Worm (Caenorhabditis elegans) whole organism, L4 larva: Measurements from ENCODE around the gene mcm-3AP.

Experiments
- D1046.2 ChIP-seq: fragments of 200-800 bp; sonication (Bioruptor generic); IDR thresholded peaks from 2 replicates; pipeline ENCODE4 v1.3.6; 2022; ENCODE audit warnings: missing genetic modification characterization, missing compliant biosample characterization
- F44E2.7 ChIP-seq: fragments of 200-800 bp; sonication (Bioruptor generic); IDR thresholded peaks from 2 replicates; pipeline ENCODE4 v2.1.2; 2022; ENCODE audit warnings: missing genetic modification characterization, missing compliant biosample characterization
- T26A8.4 ChIP-seq: fragments of 200-800 bp; sonication (Bioruptor generic); IDR thresholded peaks from 2 replicates; pipeline ENCODE4 v1.3.6; 2022; ENCODE audit warnings: missing genetic modification characterization, missing compliant biosample characterization
- Y48G9A.11 ChIP-seq: fragments of 200-800 bp; sonication (Bioruptor generic); IDR thresholded peaks from 2 replicates; pipeline ENCODE4 v1.3.6; 2022; ENCODE audit warnings: missing genetic modification reagents, missing genetic modification characterization, missing compliant biosample characterization
- Y5F2A.4 ChIP-seq: fragments of 200-800 bp; sonication (Bioruptor generic); optimal IDR thresholded peaks from 2 replicates; lab custom pipeline; 2018; ENCODE audit warnings: mild to moderate bottlenecking, missing genetic modification characterization, missing compliant biosample characterization
- ZK337.2 ChIP-seq: fragments of 200-800 bp; sonication (Bioruptor generic); IDR thresholded peaks from 2 replicates; pipeline ENCODE4 v1.3.6; 2022; ENCODE audit warnings: missing genetic modification reagents, missing genetic modification characterization, missing compliant biosample characterization
- ZK546.5 ChIP-seq, 2 experiments: sonication (generic microtip); optimal IDR thresholded peaks; 2 replicates each; lab custom pipeline; 2017; ENCODE audit warnings: missing biosample characterization in 2 of 2, missing genetic modification characterization in 2 of 2
- aly-2 ChIP-seq: sonication (generic microtip); optimal IDR thresholded peaks from 2 replicates; lab custom pipeline; 2018; ENCODE audit warnings: missing biosample characterization, missing genetic modification characterization
- arid-1 ChIP-seq: fragments of 200-800 bp; sonication (Bioruptor generic); conservative IDR thresholded peaks from 2 replicates; pipeline ENCODE4 v1.3.6; 2022; ENCODE audit warnings: missing genetic modification reagents, missing genetic modification characterization, missing compliant biosample characterization
- ceh-20 ChIP-seq: fragments of 200-800 bp; sonication (Bioruptor generic); IDR thresholded peaks from 2 replicates; pipeline ENCODE4 v1.3.6; 2022; ENCODE audit warnings: missing genetic modification reagents, missing genetic modification characterization, missing compliant biosample characterization
- ctbp-1 ChIP-seq: fragments of 200-800 bp; sonication (Bioruptor generic); IDR thresholded peaks from 2 replicates; pipeline ENCODE4 v1.3.6; 2022; ENCODE audit warnings: missing genetic modification reagents, missing genetic modification characterization, missing compliant biosample characterization
- daf-12 ChIP-seq: fragments of 150-350 bp; optimal IDR thresholded peaks from 2 replicates; lab custom pipeline; 2014; ENCODE audit warnings: missing biosample characterization, missing genetic modification reagents, missing genetic modification characterization
- daf-19 ChIP-seq: fragments of 200-800 bp; sonication (Bioruptor generic); conservative IDR thresholded peaks from 2 replicates; pipeline ENCODE4 v1.3.6; 2022; ENCODE audit warnings: missing genetic modification characterization, missing compliant biosample characterization
- daf-8 ChIP-seq: fragments of 200-800 bp; sonication (Bioruptor generic); IDR thresholded peaks from 2 replicates; pipeline ENCODE4 v1.3.6; 2022; ENCODE audit warnings: missing genetic modification characterization, missing compliant biosample characterization
- dmd-6 ChIP-seq: fragments of 200-800 bp; sonication (Bioruptor generic); IDR thresholded peaks from 2 replicates; pipeline ENCODE4 v1.3.6; 2022; ENCODE audit warnings: missing genetic modification reagents, missing genetic modification characterization, missing compliant biosample characterization
- dmd-8 ChIP-seq: fragments of 200-800 bp; sonication (Bioruptor generic); IDR thresholded peaks from 2 replicates; pipeline ENCODE4 v1.3.6; 2022; ENCODE audit warnings: missing genetic modification characterization, missing compliant biosample characterization
- dmd-9 ChIP-seq: fragments of 200-800 bp; sonication (Bioruptor generic); IDR thresholded peaks from 2 replicates; pipeline ENCODE4 v1.3.6; 2022; ENCODE audit warnings: missing genetic modification reagents, missing genetic modification characterization, missing compliant biosample characterization
- duxl-1 ChIP-seq: sonication (generic microtip); optimal IDR thresholded peaks from 2 replicates; lab custom pipeline; 2016; ENCODE audit warnings: mild to moderate bottlenecking, missing genetic modification characterization, moderate library complexity, missing compliant biosample characterization; ENCODE audit not compliant: poor library complexity
- dve-1 ChIP-seq: sonication (generic microtip); optimal IDR thresholded peaks from 2 replicates; lab custom pipeline; 2017; ENCODE audit warnings: antibody characterized with exemption, mild to moderate bottlenecking, missing genetic modification characterization, missing compliant biosample characterization; ENCODE audit not compliant: insufficient read depth
- egl-43 ChIP-seq: fragments of 200-800 bp; sonication (Bioruptor generic); IDR thresholded peaks from 2 replicates; pipeline ENCODE4 v1.3.6; 2022; ENCODE audit warnings: missing genetic modification reagents, missing genetic modification characterization, missing compliant biosample characterization
- fkh-10 ChIP-seq: fragments of 150-350 bp; optimal IDR thresholded peaks from 2 replicates; lab custom pipeline; 2014; ENCODE audit warnings: missing biosample characterization, missing genetic modification reagents, missing genetic modification characterization
- hif-1 ChIP-seq, 2 experiments: sonication (generic microtip); optimal IDR thresholded peaks; 2 replicates each; lab custom pipeline; 2016 to 2017; ENCODE audit warnings: missing compliant biosample characterization in 2 of 2, missing genetic modification characterization in 2 of 2, missing genetic modification reagents in 2 of 2, missing genotype in 2 of 2, mild to moderate bottlenecking in 1 of 2
- hlh-30 ChIP-seq: sonication (generic microtip); optimal IDR thresholded peaks from 2 replicates; lab custom pipeline; 2017; ENCODE audit warnings: antibody characterized with exemption, mild to moderate bottlenecking, missing genetic modification characterization, missing compliant biosample characterization; ENCODE audit not compliant: insufficient read depth
- lin-1 ChIP-seq: fragments of 200-800 bp; sonication (Bioruptor generic); IDR thresholded peaks from 2 replicates; pipeline ENCODE4 v1.3.6; 2022; ENCODE audit warnings: missing genetic modification reagents, missing genetic modification characterization, missing compliant biosample characterization
- lin-13 ChIP-seq: fragments of 150-350 bp; optimal IDR thresholded peaks from 2 replicates; lab custom pipeline; 2014; ENCODE audit warnings: missing biosample characterization, missing genetic modification reagents, missing genetic modification characterization
- lir-3 ChIP-seq: sonication (generic microtip); optimal IDR thresholded peaks from 2 replicates; lab custom pipeline; 2016; ENCODE audit warnings: mild to moderate bottlenecking, missing genetic modification characterization, missing compliant biosample characterization
- lsy-2 ChIP-seq, 2 experiments: fragments of 150-350 bp in 1 of 2; sonication (generic microtip) in 1 of 2; optimal IDR thresholded peaks; 2 replicates each; lab custom pipeline; 2014 to 2017; ENCODE audit warnings: missing biosample characterization in 2 of 2, missing genetic modification characterization in 2 of 2
- madf-5 ChIP-seq, 2 experiments: fragments of 200-800 bp; sonication (Bioruptor generic); IDR thresholded peaks; 2 replicates each; pipeline ENCODE4 v1.3.6; 2022; ENCODE audit warnings: missing compliant biosample characterization in 2 of 2, missing genetic modification characterization in 2 of 2
- mep-1 ChIP-seq: fragments of 150-350 bp; sonication (generic microtip); optimal IDR thresholded peaks from 3 replicates; lab custom pipeline; 2014; ENCODE audit warnings: missing biosample characterization, missing genetic modification characterization
- mes-2 ChIP-seq: sonication (generic microtip); optimal IDR thresholded peaks from 2 replicates; lab custom pipeline; 2016; ENCODE audit warnings: missing genotype, mild to moderate bottlenecking, missing genetic modification characterization, missing compliant biosample characterization; ENCODE audit not compliant: poor library complexity, severe bottlenecking
- mxl-2 ChIP-seq: fragments of 200-800 bp; sonication (Bioruptor generic); conservative IDR thresholded peaks from 2 replicates; pipeline ENCODE4 v1.3.6; 2022; ENCODE audit warnings: missing genetic modification reagents, missing genetic modification characterization, missing compliant biosample characterization
- mxl-3 ChIP-seq: fragments of 200-800 bp; sonication (Bioruptor generic); optimal IDR thresholded peaks from 2 replicates; lab custom pipeline; 2018; ENCODE audit warnings: mild to moderate bottlenecking, missing genetic modification characterization, missing compliant biosample characterization
- nhr-10 ChIP-seq: fragments of 150-350 bp; optimal IDR thresholded peaks from 2 replicates; lab custom pipeline; 2014; ENCODE audit warnings: missing biosample characterization, missing genetic modification characterization
- nhr-11 ChIP-seq: fragments of 150-350 bp; optimal IDR thresholded peaks from 2 replicates; lab custom pipeline; 2014; ENCODE audit warnings: missing biosample characterization, missing genetic modification characterization
- nhr-28 ChIP-seq: fragments of 150-350 bp; optimal IDR thresholded peaks from 2 replicates; lab custom pipeline; 2014; ENCODE audit warnings: missing biosample characterization, missing genetic modification characterization
- nhr-41 ChIP-seq: fragments of 200-800 bp; sonication (Bioruptor generic); IDR thresholded peaks from 2 replicates; pipeline ENCODE4 v1.3.6; 2022; ENCODE audit warnings: missing genetic modification reagents, missing genetic modification characterization, missing compliant biosample characterization
- nhr-76 ChIP-seq: fragments of 150-350 bp; optimal IDR thresholded peaks from 2 replicates; lab custom pipeline; 2014; ENCODE audit warnings: missing biosample characterization, missing genetic modification characterization
- nhr-77 ChIP-seq: fragments of 150-350 bp; optimal IDR thresholded peaks from 2 replicates; lab custom pipeline; 2014; ENCODE audit warnings: missing biosample characterization, missing genetic modification characterization
- pha-4 ChIP-seq, 2 experiments: fragments of 150-350 bp in 1 of 2; fragments of 200-800 bp in 1 of 2; sonication (Bioruptor generic) in 1 of 2; IDR thresholded peaks in 1 of 2; optimal IDR thresholded peaks in 1 of 2; 2 replicates each; pipeline versions ENCODE4 v1.3.6 to Lab custom; 2014 to 2022; ENCODE audit warnings: missing genetic modification characterization in 2 of 2, missing genetic modification reagents in 2 of 2, missing biosample characterization in 1 of 2, missing compliant biosample characterization in 1 of 2
- pqm-1 ChIP-seq: sonication (generic microtip); optimal IDR thresholded peaks from 2 replicates; lab custom pipeline; 2017; ENCODE audit warnings: missing biosample characterization, missing genetic modification characterization
- rbr-2 ChIP-seq: sonication (generic microtip); optimal IDR thresholded peaks from 2 replicates; lab custom pipeline; 2016; ENCODE audit warnings: missing genotype, missing genetic modification characterization, missing compliant biosample characterization
- skn-1 ChIP-seq: fragments of 150-350 bp; optimal IDR thresholded peaks from 2 replicates; lab custom pipeline; 2014; ENCODE audit warnings: missing biosample characterization, missing genetic modification characterization
- snpc-1.2 ChIP-seq: fragments of 200-800 bp; sonication (Bioruptor generic); IDR thresholded peaks from 2 replicates; pipeline ENCODE4 v1.3.6; 2022; ENCODE audit warnings: missing genetic modification reagents, missing genetic modification characterization, missing compliant biosample characterization
- spr-1 ChIP-seq: sonication (generic microtip); optimal IDR thresholded peaks from 2 replicates; lab custom pipeline; 2016; ENCODE audit warnings: mild to moderate bottlenecking, missing genetic modification characterization, missing compliant biosample characterization
- tag-97 ChIP-seq: fragments of 200-800 bp; sonication (Bioruptor generic); IDR thresholded peaks from 2 replicates; pipeline ENCODE4 v1.3.6; 2022; ENCODE audit warnings: missing genetic modification characterization, missing compliant biosample characterization
- unc-130 ChIP-seq: sonication (generic microtip); optimal IDR thresholded peaks from 2 replicates; lab custom pipeline; 2016; ENCODE audit warnings: missing genetic modification reagents, missing genetic modification characterization, missing compliant biosample characterization
- unc-62 ChIP-seq, 3 experiments: fragments of 150-350 bp in 1 of 3; sonication (generic microtip); optimal IDR thresholded peaks in 2 of 3; peaks in 1 of 3; 1 replicate in 1 of 3; 2 replicates in 2 of 3; lab custom pipeline; 2014 to 2017; ENCODE audit warnings: missing biosample characterization in 3 of 3, missing genetic modification characterization in 3 of 3, missing genetic modification reagents in 3 of 3, missing genotype in 1 of 3
- zag-1 ChIP-seq: fragments of 150-350 bp; optimal IDR thresholded peaks from 2 replicates; lab custom pipeline; 2014; ENCODE audit warnings: missing biosample characterization, missing genetic modification characterization
- zfp-3 ChIP-seq: fragments of 200-800 bp; sonication (Bioruptor generic); conservative IDR thresholded peaks from 2 replicates; pipeline ENCODE4 v1.3.6; 2022; ENCODE audit warnings: missing genetic modification reagents, missing genetic modification characterization, missing compliant biosample characterization
- ztf-11 ChIP-seq: fragments of 150-350 bp; optimal IDR thresholded peaks from 2 replicates; lab custom pipeline; 2014; ENCODE audit warnings: missing biosample characterization, missing genetic modification characterization

Gene mcm-3AP

ce11 chrIV:7910197-7910735 lies 38.2 kb upstream of the mcm-3AP start, which contains the start of the genes npp-27 and ntl-4 (continued):
- TF ChIP-seq T26A8.4 (GFP tag; lab: Robert Waterston, UW) (peak; percentile 11; the same call in 1 of the 2 replicates), daf-12 (no peak), nhr-11 (tag; lab: Kevin White, UChicago) (no peak), mes-2 (tag; lab: Kevin White, UChicago) (peak; percentile 8), nhr-77 (tag; lab: Kevin White, UChicago) (no peak), nhr-41 (GFP tag; lab: Robert Waterston, UW) (no peak), lin-13 (GFP tag; lab: Kevin White, UChicago) (no peak), lir-3 (tag; lab: Kevin White, UChicago) (no peak), nhr-76 (tag; lab: Kevin White, UChicago) (no peak), Y5F2A.4 (GFP tag; lab: Kevin White, UChicago) (no peak), dmd-6 (0 out of 2 replicates have a peak, but pooled peaks have one; percentile 5), unc-62 (GFP tag; optimal IDR thresholded peaks at IDR 0.05 in 1 of 2; lab: Kevin White, UChicago) (no peak), unc-62 (tag; optimal IDR thresholded peaks at IDR 0.05; lab: Kevin White, UChicago) (no peak), zfp-3 (no peak), dve-1 (tag; lab: Kevin White, UChicago) (peak; percentile 3), zag-1 (tag; lab: Kevin White, UChicago) (no peak), mep-1 (peak; percentile 4), dmd-9 (GFP tag; lab: Robert Waterston, UW) (no peak), lsy-2 (tag; optimal IDR thresholded peaks at IDR 0.05; lab: Kevin White, UChicago) (peak in 1 of 2 experiments; percentile 60), ZK546.5 (tag; optimal IDR thresholded peaks at IDR 0.05; lab: Kevin White, UChicago) (no peak), spr-1 (tag; lab: Kevin White, UChicago) (no peak), Y48G9A.11 (no peak), hif-1 (tag; optimal IDR thresholded peaks at IDR 0.05; lab: Kevin White, UChicago) (peak in 1 of 2 experiments; percentile 15), dmd-8 (GFP tag; lab: Robert Waterston, UW) (no peak), hlh-30 (tag; lab: Kevin White, UChicago) (peak; percentile 75), ceh-20 (GFP tag; lab: Robert Waterston, UW) (no peak), unc-130 (GFP tag; lab: Kevin White, UChicago) (no peak), ctbp-1 (GFP tag; lab: Robert Waterston, UW) (0 out of 2 replicates have a peak, but pooled peaks have one; percentile 43), ztf-11 (no peak), pqm-1 (tag; lab: Kevin White, UChicago) (no peak), tag-97 (GFP tag; lab: Robert Waterston, UW) (no peak), madf-5 (GFP tag; IDR thresholded peaks at IDR 0.05; lab: Robert Waterston, UW) (no peak), fkh-10 (no peak), snpc-1.2 (GFP tag; lab: Robert Waterston, UW) (no peak), duxl-1 (no peak), lin-1 (no peak), nhr-28 (no peak), mxl-3 (GFP tag; lab: Kevin White, UChicago) (peak; percentile 40), aly-2 (tag; lab: Kevin White, UChicago) (no peak), daf-19 (GFP tag; lab: Robert Waterston, UW) (no peak), nhr-10 (tag; lab: Kevin White, UChicago) (no peak), egl-43 (GFP tag; lab: Robert Waterston, UW) (no peak), pha-4 (GFP tag; IDR thresholded peaks at IDR 0.05; lab: Robert Waterston, UW) (no peak), pha-4 (tag; optimal IDR thresholded peaks at IDR 0.05; lab: Kevin White, UChicago) (no peak), ZK337.2 (GFP tag; lab: Robert Waterston, UW) (no peak), D1046.2 (GFP tag; lab: Robert Waterston, UW) (no peak), F44E2.7 (no peak), rbr-2 (tag; lab: Kevin White, UChicago) (no peak), arid-1 (GFP tag; lab: Robert Waterston, UW) (no peak), skn-1 (no peak), mxl-2 (GFP tag; lab: Robert Waterston, UW) (no peak), daf-8 (GFP tag; lab: Robert Waterston, UW) (no peak)
